Worm (Caenorhabditis elegans) whole organism, L4 larva: ENCODE results near the gene Y71H2AM.20.

ENCODE experiments used
- ZK546.5 ChIP-seq, 2 experiments: sonication (generic microtip); optimal IDR thresholded peaks; 2 replicates each; lab custom pipeline; 2017; ENCODE audit warnings: missing biosample characterization in 2 of 2, missing genetic modification characterization in 2 of 2
- fkh-10 ChIP-seq: fragments of 150-350 bp; optimal IDR thresholded peaks from 2 replicates; lab custom pipeline; 2014; ENCODE audit warnings: missing biosample characterization, missing genetic modification reagents, missing genetic modification characterization
- nhr-237 ChIP-seq: sonication (generic microtip); optimal IDR thresholded peaks from 2 replicates; lab custom pipeline; 2017; ENCODE audit warnings: missing biosample characterization, missing genetic modification characterization
- nhr-77 ChIP-seq: fragments of 150-350 bp; optimal IDR thresholded peaks from 2 replicates; lab custom pipeline; 2014; ENCODE audit warnings: missing biosample characterization, missing genetic modification characterization
- snpc-4 ChIP-seq: fragments of 150-350 bp; optimal IDR thresholded peaks from 2 replicates; lab custom pipeline; 2014; ENCODE audit warnings: missing biosample characterization, missing genetic modification characterization
- unc-62 ChIP-seq, 3 experiments: fragments of 150-350 bp in 1 of 3; sonication (generic microtip); optimal IDR thresholded peaks in 2 of 3; peaks in 1 of 3; 1 replicate in 1 of 3; 2 replicates in 2 of 3; lab custom pipeline; 2014 to 2017; ENCODE audit warnings: missing biosample characterization in 3 of 3, missing genetic modification characterization in 3 of 3, missing genetic modification reagents in 3 of 3, missing genotype in 1 of 3
- zag-1 ChIP-seq: fragments of 150-350 bp; optimal IDR thresholded peaks from 2 replicates; lab custom pipeline; 2014; ENCODE audit warnings: missing biosample characterization, missing genetic modification characterization

DNA sequence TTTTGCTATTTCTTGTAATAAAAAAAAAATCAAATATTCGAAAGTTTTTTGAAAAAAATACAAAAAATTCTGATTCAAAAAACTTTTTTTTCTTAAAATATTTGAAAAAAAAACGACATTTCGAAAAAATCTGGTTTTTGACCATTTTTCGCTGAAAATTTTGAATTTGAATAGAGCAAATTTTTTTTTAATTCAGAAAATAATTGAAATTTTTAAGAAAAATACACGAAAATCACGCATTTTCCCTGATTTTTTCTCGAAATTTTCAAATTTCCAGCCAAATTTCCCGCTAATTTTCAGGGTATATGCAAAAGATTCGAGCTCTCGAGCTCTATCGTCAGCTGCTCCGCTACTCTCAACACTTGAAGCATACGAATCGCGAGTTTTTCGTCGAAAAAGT is 41.0 kb upstream of the Y71H2AM.20 start, which contains the start of gene Y71H2AM.1:
- no peak for TF ChIP-seq nhr-77 (tag; lab: Kevin White, UChicago)
- TF ChIP-seq nhr-237 (tag; lab: Kevin White, UChicago) = no peak
- no peak for TF ChIP-seq fkh-10 (GFP tag; lab: Kevin White, UChicago)
- TF ChIP-seq zag-1 (tag; lab: Kevin White, UChicago) = no peak
- TF ChIP-seq unc-62 (GFP tag; optimal IDR thresholded peaks at IDR 0.05 in 1 of 2; lab: Kevin White, UChicago) = no peak
- no peak for TF ChIP-seq unc-62 (tag; optimal IDR thresholded peaks at IDR 0.05; lab: Kevin White, UChicago)
- no peak for TF ChIP-seq snpc-4 (tag; lab: Kevin White, UChicago)
- no peak for TF ChIP-seq ZK546.5 (tag; optimal IDR thresholded peaks at IDR 0.05; lab: Kevin White, UChicago)
